Worm (Caenorhabditis elegans) whole organism, L1 larva: ENCODE data around the gene F52H2.3.

Experiments
- C34B4.2 ChIP-seq: sonication (generic microtip); optimal IDR thresholded peaks from 2 replicates; lab custom pipeline; 2017; ENCODE audit warnings: mild to moderate bottlenecking, missing genetic modification characterization, missing compliant biosample characterization
- Y116A8C.19 ChIP-seq: sonication (generic microtip); optimal IDR thresholded peaks from 2 replicates; lab custom pipeline; 2016; ENCODE audit warnings: missing compliant biosample characterization, missing genetic modification characterization, borderline replicate concordance
- aha-1 ChIP-seq: fragments of 150-350 bp; optimal IDR thresholded peaks from 2 replicates; lab custom pipeline; 2014; ENCODE audit warnings: missing biosample characterization, missing genetic modification characterization
- aly-2 ChIP-seq: fragments of 150-350 bp; optimal IDR thresholded peaks from 2 replicates; lab custom pipeline; 2014; ENCODE audit warnings: missing biosample characterization, missing genetic modification characterization
- ama-1 ChIP-seq: fragments of 150-350 bp; optimal IDR thresholded peaks from 2 replicates; lab custom pipeline; 2014
- blmp-1 ChIP-seq: fragments of 150-350 bp; optimal IDR thresholded peaks from 2 replicates; lab custom pipeline; 2014; ENCODE audit warnings: missing biosample characterization, missing genetic modification characterization
- ces-1 ChIP-seq: fragments of 150-350 bp; optimal IDR thresholded peaks from 2 replicates; lab custom pipeline; 2014; ENCODE audit warnings: missing biosample characterization, missing genetic modification reagents, missing genetic modification characterization
- dsc-1 ChIP-seq: sonication (generic microtip); optimal IDR thresholded peaks from 2 replicates; lab custom pipeline; 2016; ENCODE audit warnings: mild to moderate bottlenecking, missing genetic modification characterization, missing compliant biosample characterization
- efl-1 ChIP-seq, 4 experiments: fragments of 150-350 bp; optimal IDR thresholded peaks in 3 of 4; peaks in 1 of 4; 1 replicate in 1 of 4; 2 replicates in 3 of 4; lab custom pipeline; 2014; ENCODE audit warnings: missing biosample characterization in 2 of 4, missing genetic modification characterization in 2 of 4, missing genetic modification reagents in 2 of 4
- elt-2 ChIP-seq: sonication (generic microtip); optimal IDR thresholded peaks from 2 replicates; lab custom pipeline; 2016; ENCODE audit warnings: missing genetic modification characterization, mild to moderate bottlenecking, inconsistent platforms, missing compliant biosample characterization, missing genetic modification reagents
- elt-3 ChIP-seq, 6 experiments: fragments of 150-350 bp in 1 of 6; sonication (generic microtip); optimal IDR thresholded peaks; 2 replicates each; lab custom pipeline; 2017 to 2018; ENCODE audit warnings: missing biosample characterization in 6 of 6, missing genetic modification characterization in 6 of 6, inconsistent platforms in 1 of 6
- fkh-10 ChIP-seq: sonication (generic microtip); optimal IDR thresholded peaks from 2 replicates; lab custom pipeline; 2017; ENCODE audit warnings: missing biosample characterization, missing genetic modification reagents, missing genetic modification characterization
- fkh-4 ChIP-seq: sonication (generic microtip); optimal IDR thresholded peaks from 2 replicates; lab custom pipeline; 2016; ENCODE audit warnings: missing compliant biosample characterization, missing genetic modification characterization, borderline replicate concordance
- hlh-17 ChIP-seq: fragments of 200-800 bp; sonication (Bioruptor generic); optimal IDR thresholded peaks from 2 replicates; lab custom pipeline; 2018; ENCODE audit warnings: missing genetic modification characterization, mild to moderate bottlenecking, missing compliant biosample characterization, moderate library complexity, borderline replicate concordance
- irx-1 ChIP-seq: sonication (generic microtip); optimal IDR thresholded peaks from 2 replicates; lab custom pipeline; 2016; ENCODE audit warnings: missing genetic modification characterization, missing compliant biosample characterization
- isw-1 ChIP-seq: fragments of 200-800 bp; sonication (Bioruptor generic); IDR thresholded peaks from 2 replicates; pipeline ENCODE4 v1.3.6; 2022; ENCODE audit warnings: missing genetic modification characterization, missing compliant biosample characterization
- jun-1 ChIP-seq: fragments of 150-350 bp; optimal IDR thresholded peaks from 2 replicates; lab custom pipeline; 2014; ENCODE audit warnings: missing biosample characterization, missing genetic modification reagents, missing genetic modification characterization
- lin-14 ChIP-seq: fragments of 200-800 bp; sonication (Bioruptor generic); optimal IDR thresholded peaks from 2 replicates; lab custom pipeline; 2018; ENCODE audit warnings: mild to moderate bottlenecking, missing genetic modification characterization, moderate library complexity, missing compliant biosample characterization
- lin-35 ChIP-seq, 2 experiments: fragments of 150-350 bp; optimal IDR thresholded peaks; 2 replicates each; lab custom pipeline; 2014; ENCODE audit warnings: missing biosample characterization in 2 of 2, missing genetic modification characterization in 2 of 2, missing genetic modification reagents in 2 of 2
- lir-3 ChIP-seq: sonication (generic microtip); optimal IDR thresholded peaks from 2 replicates; lab custom pipeline; 2016; ENCODE audit warnings: mild to moderate bottlenecking, missing genetic modification characterization, moderate library complexity, missing compliant biosample characterization; ENCODE audit not compliant: poor library complexity
- lsy-2 ChIP-seq, 2 experiments: fragments of 150-350 bp; optimal IDR thresholded peaks; 2 replicates each; lab custom pipeline; 2014; ENCODE audit warnings: missing biosample characterization in 2 of 2, missing genetic modification characterization in 2 of 2
- nhr-11 ChIP-seq: fragments of 150-350 bp; optimal IDR thresholded peaks from 2 replicates; lab custom pipeline; 2014; ENCODE audit warnings: missing biosample characterization, missing genetic modification characterization
- nhr-12 ChIP-seq: sonication (generic microtip); optimal IDR thresholded peaks from 2 replicates; lab custom pipeline; 2017; ENCODE audit warnings: missing biosample characterization, missing genetic modification characterization
- nhr-19 ChIP-seq: fragments of 200-800 bp; sonication (Bioruptor generic); conservative IDR thresholded peaks from 2 replicates; pipeline ENCODE4 v1.3.6; 2022; ENCODE audit warnings: missing genetic modification characterization, missing compliant biosample characterization
- nhr-20 ChIP-seq: sonication (generic microtip); optimal IDR thresholded peaks from 2 replicates; lab custom pipeline; 2016; ENCODE audit warnings: mild to moderate bottlenecking, missing genetic modification characterization, missing compliant biosample characterization
- nhr-28 ChIP-seq: fragments of 150-350 bp; optimal IDR thresholded peaks from 2 replicates; lab custom pipeline; 2014; ENCODE audit warnings: missing biosample characterization, missing genetic modification characterization
- nhr-47 ChIP-seq: sonication (generic microtip); optimal IDR thresholded peaks from 2 replicates; lab custom pipeline; 2016; ENCODE audit warnings: mild to moderate bottlenecking, missing genetic modification characterization, moderate library complexity, missing compliant biosample characterization
- nhr-71 ChIP-seq: sonication (generic microtip); optimal IDR thresholded peaks from 2 replicates; lab custom pipeline; 2016; ENCODE audit warnings: mild to moderate bottlenecking, missing genetic modification characterization, moderate library complexity, missing compliant biosample characterization
- nhr-85 ChIP-seq: sonication (generic microtip); peaks from one replicate; lab custom pipeline; 2016; ENCODE audit warnings: missing genetic modification characterization, inconsistent platforms, missing compliant biosample characterization
- nhr-90 ChIP-seq: sonication (generic microtip); optimal IDR thresholded peaks from 2 replicates; lab custom pipeline; 2016; ENCODE audit warnings: mild to moderate bottlenecking, missing genetic modification characterization, missing compliant biosample characterization; ENCODE audit not compliant: poor library complexity
- pax-3 ChIP-seq: fragments of 200-800 bp; sonication (Bioruptor generic); optimal IDR thresholded peaks from 2 replicates; lab custom pipeline; 2018; ENCODE audit warnings: mild to moderate bottlenecking, missing genetic modification characterization, moderate library complexity, missing compliant biosample characterization
- pqm-1 ChIP-seq: sonication (generic microtip); optimal IDR thresholded peaks from 3 replicates; lab custom pipeline; 2017; ENCODE audit warnings: missing biosample characterization, missing genetic modification characterization
- rnt-1 ChIP-seq: sonication (generic microtip); optimal IDR thresholded peaks from 2 replicates; lab custom pipeline; 2016; ENCODE audit warnings: mild to moderate bottlenecking, missing genetic modification characterization, moderate library complexity, missing compliant biosample characterization
- skn-1 ChIP-seq: fragments of 150-350 bp; optimal IDR thresholded peaks from 2 replicates; lab custom pipeline; 2014; ENCODE audit warnings: missing biosample characterization, missing genetic modification characterization
- snu-23 ChIP-seq: sonication (generic microtip); optimal IDR thresholded peaks from 2 replicates; lab custom pipeline; 2016; ENCODE audit warnings: missing genetic modification characterization, missing compliant biosample characterization
- sup-37 ChIP-seq: fragments of 200-800 bp; sonication (Bioruptor generic); optimal IDR thresholded peaks from 2 replicates; lab custom pipeline; 2018; ENCODE audit warnings: mild to moderate bottlenecking, missing genetic modification characterization, missing compliant biosample characterization
- tbx-2 ChIP-seq: sonication (generic microtip); optimal IDR thresholded peaks from 2 replicates; lab custom pipeline; 2016; ENCODE audit warnings: missing genetic modification characterization, missing compliant biosample characterization
- unc-130 ChIP-seq: fragments of 150-350 bp; optimal IDR thresholded peaks from 2 replicates; lab custom pipeline; 2017; ENCODE audit warnings: missing biosample characterization, missing genetic modification characterization, inconsistent platforms

Gene F52H2.3

DNA sequence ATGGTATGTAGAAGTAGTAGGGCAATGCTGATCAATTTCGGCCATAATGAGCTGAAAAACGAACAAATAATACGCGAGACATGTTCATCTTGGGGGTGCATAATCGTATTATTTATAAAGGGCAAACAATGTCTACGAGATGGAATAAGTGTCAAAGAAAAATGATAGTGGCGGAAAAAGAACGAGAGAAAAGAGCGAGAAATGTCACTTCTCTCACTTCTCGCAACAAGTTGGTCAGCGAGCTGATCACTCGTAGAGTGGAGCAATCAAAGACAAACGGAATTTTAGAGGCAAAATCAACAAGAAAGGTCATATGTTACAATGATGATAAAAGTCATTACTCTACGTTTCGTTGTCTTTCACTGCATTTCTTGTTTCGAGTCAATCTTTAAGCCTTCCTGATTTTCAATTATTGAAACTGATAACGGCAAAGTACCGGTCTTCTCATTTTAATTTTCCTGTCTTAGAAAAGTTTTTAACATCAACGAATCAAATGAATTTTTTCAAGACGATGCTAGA is at the start of gene F52H2.3:
Gene F52H2.3, minus strand, starts transcription at position 51 of the 519 bp plus-strand sequence.
- peak in 1 of 2 experiments; percentile 37 for TF ChIP-seq lin-35 (GFP tag; optimal IDR thresholded peaks at IDR 0.05; lab: Kevin White, UChicago)
- TF ChIP-seq fkh-10 (GFP tag; lab: Kevin White, UChicago), result no peak
- no peak for TF ChIP-seq elt-3 (tag; optimal IDR thresholded peaks at IDR 0.05; lab: Kevin White, UChicago)
- no peak for TF ChIP-seq nhr-11
- no peak for TF ChIP-seq efl-1 (optimal IDR thresholded peaks at IDR 0.05; lab: Kevin White, UChicago)
- peak in 1 of 2 experiments; percentile 23 for TF ChIP-seq efl-1 (GFP tag; optimal IDR thresholded peaks at IDR 0.05 in 1 of 2; lab: Kevin White, UChicago)
- peak; percentile 8 for TF ChIP-seq nhr-20 (tag; lab: Kevin White, UChicago)
- TF ChIP-seq skn-1 (tag; lab: Kevin White, UChicago), result peak; percentile 44
- no peak for TF ChIP-seq irx-1
- peak; percentile 32 for TF ChIP-seq lin-14
- peak; percentile 60 for TF ChIP-seq elt-2 (tag; lab: Kevin White, UChicago)
- TF ChIP-seq, all 84 proteins: peak for 6

DNA sequence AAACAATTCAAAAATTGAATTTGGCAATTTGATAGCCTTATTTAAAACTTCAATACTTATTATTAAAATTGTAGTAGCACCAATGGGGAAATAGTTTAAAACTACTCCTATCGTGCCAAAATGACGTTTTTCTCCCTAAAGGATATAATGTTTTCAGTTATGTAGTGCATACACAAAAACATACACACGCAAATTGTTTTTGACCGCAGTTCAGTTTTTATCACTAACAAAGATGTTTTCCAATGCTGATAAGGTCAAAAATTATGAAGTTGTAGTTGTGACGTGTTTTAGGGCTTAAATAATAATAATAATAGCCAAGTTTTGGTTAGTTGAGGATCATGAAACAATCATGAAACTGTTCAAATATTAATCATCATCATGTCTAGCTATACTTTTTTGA is 49.2 kb upstream of the F52H2.3 start:
- TF ChIP-seq rnt-1 (tag; lab: Kevin White, UChicago) (no peak), nhr-47 (tag; lab: Kevin White, UChicago) (no peak), tbx-2 (tag; lab: Kevin White, UChicago) (no peak), nhr-28 (tag; lab: Kevin White, UChicago) (no peak), aha-1 (no peak), lin-35 (GFP tag; optimal IDR thresholded peaks at IDR 0.05; lab: Kevin White, UChicago) (no peak), unc-130 (tag; lab: Kevin White, UChicago) (no peak), snu-23 (GFP tag; lab: Kevin White, UChicago) (no peak), dsc-1 (tag; lab: Kevin White, UChicago) (no peak)
- TF ChIP-seq, all 84 proteins: peak for 0

DNA sequence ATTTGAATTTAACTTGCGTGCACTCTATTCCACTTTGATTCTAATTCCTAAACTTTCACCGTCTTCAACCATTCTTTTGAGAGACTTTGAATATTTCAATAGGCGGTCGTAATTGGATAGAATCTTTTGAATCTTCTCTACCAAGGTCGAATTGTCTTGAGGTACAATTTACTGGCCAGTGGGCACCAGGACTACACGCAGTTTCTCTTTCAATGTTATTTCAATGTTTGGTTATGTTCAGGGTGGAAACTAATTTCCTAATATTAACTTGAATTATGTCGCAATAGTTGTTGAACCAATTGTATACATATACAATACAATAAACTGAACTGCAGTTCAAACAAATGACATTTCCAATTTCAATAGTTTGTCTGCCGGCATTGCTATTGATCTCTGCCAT is 47.2 kb upstream of the F52H2.3 start:
- peak; percentile 12 for TF ChIP-seq nhr-90 (tag; lab: Kevin White, UChicago)
- no peak for TF ChIP-seq lir-3
- no peak for TF ChIP-seq fkh-4 (tag; lab: Kevin White, UChicago)
- peak; percentile 38 for TF ChIP-seq nhr-20 (tag; lab: Kevin White, UChicago)
- no peak for TF ChIP-seq nhr-11
- TF ChIP-seq lin-14, result peak; percentile 61
- TF ChIP-seq fkh-10 (GFP tag; lab: Kevin White, UChicago), result no peak
- TF ChIP-seq isw-1, result no peak
- TF ChIP-seq skn-1 (tag; lab: Kevin White, UChicago), result peak; percentile 9
- no peak for TF ChIP-seq nhr-12
- TF ChIP-seq blmp-1, result peak; percentile 87
- no peak for TF ChIP-seq Y116A8C.19 (tag; lab: Kevin White, UChicago)
- TF ChIP-seq lin-35 (GFP tag; optimal IDR thresholded peaks at IDR 0.05; lab: Kevin White, UChicago), result no peak
- TF ChIP-seq nhr-19 (GFP tag; lab: Robert Waterston, UW), result no peak
- peak; percentile 90 for TF ChIP-seq nhr-85
- TF ChIP-seq snu-23 (GFP tag; lab: Kevin White, UChicago), result peak; percentile 41
- TF ChIP-seq jun-1, result no peak
- TF ChIP-seq lsy-2 (tag; optimal IDR thresholded peaks at IDR 0.05; lab: Kevin White, UChicago), result peak in 1 of 2 experiments; percentile 22
- peak; percentile 7 for TF ChIP-seq nhr-47 (tag; lab: Kevin White, UChicago)
- no peak for TF ChIP-seq hlh-17
- peak; percentile 33 for TF ChIP-seq nhr-71 (tag; lab: Kevin White, UChicago)
- no peak for TF ChIP-seq C34B4.2 (tag; lab: Kevin White, UChicago)
- TF ChIP-seq ces-1, result no peak
- TF ChIP-seq sup-37 (GFP tag; lab: Kevin White, UChicago), result no peak
- no peak for TF ChIP-seq ama-1 (lab: Kevin White, UChicago)
- no peak for TF ChIP-seq pax-3 (tag; lab: Kevin White, UChicago)
- no peak for TF ChIP-seq pqm-1 (tag; lab: Kevin White, UChicago)
- TF ChIP-seq aly-2 (tag; lab: Kevin White, UChicago), result no peak
